Worm (Caenorhabditis elegans): ENCODE measurements around the gene unc-76.

DNA sequence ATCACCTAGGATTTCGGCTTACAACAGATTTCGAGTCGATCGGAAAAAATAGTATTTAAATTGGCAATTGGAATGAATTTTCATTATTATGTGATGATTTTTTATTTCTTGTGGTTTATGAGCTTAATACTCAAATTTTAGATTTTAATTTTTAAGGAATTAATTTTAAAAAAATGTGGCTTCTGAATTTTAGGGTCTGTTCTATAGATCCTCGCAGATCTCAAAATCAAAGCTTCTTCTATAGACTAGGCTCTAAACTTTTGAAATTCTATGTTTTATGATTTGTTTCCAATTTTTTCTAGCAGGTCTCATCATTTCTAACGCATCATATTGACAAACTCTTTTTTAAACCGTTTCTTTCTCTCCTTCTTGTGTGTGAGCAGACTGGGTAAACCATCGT lies 21.1 kb downstream of the unc-76 start, which contains the start of gene txt-12:
- no peak for TF ChIP-seq mdt-29 (GFP tag; IDR thresholded peaks at IDR 0.05)
- TF ChIP-seq ces-1 (GFP tag; optimal IDR thresholded peaks at IDR 0.05) = no peak
- no peak for TF ChIP-seq fos-1 (tag; optimal IDR thresholded peaks at IDR 0.05)
- TF ChIP-seq ama-1 (optimal IDR thresholded peaks at IDR 0.05) = no peak

Measured in whole organism, L4 larva.